Fruit fly (Drosophila melanogaster): ENCODE measurements around the gene NimC4.

The NimC4 gene

dm6 chr2L:14094606-14095005, 47.2 kb downstream of the NimC4 start (continued):
- TF ChIP-seq CoRest (tag; optimal IDR thresholded peaks at IDR 0.05) (peak; percentile 0), CG15479 (GFP tag; optimal IDR thresholded peaks at IDR 0.05) (no peak), Pdp1 (GFP tag; optimal IDR thresholded peaks at IDR 0.05) (peak; percentile 0 to 8), CG30431 (GFP tag; optimal IDR thresholded peaks at IDR 0.05) (peak; percentile 28), CG8359 (GFP tag; optimal IDR thresholded peaks at IDR 0.05; ENCODE audit: borderline replicate concordance) (no peak), CG7372 (GFP tag; IDR thresholded peaks at IDR 0.05) (no peak; the same call in 1 of the 2 replicates), CG16813 (GFP tag; IDR thresholded peaks at IDR 0.05; ENCODE audit: partially characterized antibody) (peak; percentile 62), so (GFP tag; IDR thresholded peaks at IDR 0.05) (no peak), yki (optimal IDR thresholded peaks at IDR 0.05) (peak; percentile 77), fd64A (GFP tag; optimal IDR thresholded peaks at IDR 0.05) (no peak), CG16779 (GFP tag; IDR thresholded peaks at IDR 0.05) (peak; percentile 44; the same call in 1 of the 2 replicates), Hey (tag; optimal IDR thresholded peaks at IDR 0.05) (no peak), fd3F (GFP tag; optimal IDR thresholded peaks at IDR 0.05) (no peak), jumu (GFP tag; optimal IDR thresholded peaks at IDR 0.05) (peak; percentile 18), Chrac-16 (GFP tag; optimal IDR thresholded peaks at IDR 0.05) (peak; percentile 31), Ets97D (GFP tag; optimal IDR thresholded peaks at IDR 0.05) (peak; percentile 58), dpn (GFP tag; optimal IDR thresholded peaks at IDR 0.05) (peak; percentile 54 to 73), CG34224 (GFP tag; IDR thresholded peaks at IDR 0.05; ENCODE audit: partially characterized antibody) (no peak), z (GFP tag; IDR thresholded peaks at IDR 0.05) (no peak), pfk (GFP tag; optimal IDR thresholded peaks at IDR 0.05) (peak; percentile 95), CkIIα-i1 (GFP tag; IDR thresholded peaks at IDR 0.05) (no peak), hbn (GFP tag; IDR thresholded peaks at IDR 0.05; ENCODE audit: partially characterized antibody) (no peak), slou (GFP tag; optimal IDR thresholded peaks at IDR 0.05) (peak; percentile 2), CG13287 (GFP tag; IDR thresholded peaks at IDR 0.05; ENCODE audit: partially characterized antibody) (peak; percentile 65; the same call in 1 of the 2 replicates), cad (GFP tag; optimal IDR thresholded peaks at IDR 0.05) (no peak), CG14710 (tag; optimal IDR thresholded peaks at IDR 0.05) (no peak), NFAT (GFP tag; IDR thresholded peaks at IDR 0.05) (no peak), CG2116 (GFP tag; optimal IDR thresholded peaks at IDR 0.05) (no peak), btn (GFP tag; optimal IDR thresholded peaks at IDR 0.05) (no peak), CG1603 (tag; optimal IDR thresholded peaks at IDR 0.05) (peak; percentile 58), CG13775 (GFP tag; optimal IDR thresholded peaks at IDR 0.05) (no peak), CG4820 (GFP tag; optimal IDR thresholded peaks at IDR 0.05) (peak; percentile 28), NK7.1 (GFP tag; optimal IDR thresholded peaks at IDR 0.05) (no peak), bcd (GFP tag; optimal IDR thresholded peaks at IDR 0.05) (no peak), Camta (GFP tag; optimal IDR thresholded peaks at IDR 0.05) (peak; percentile 20), bbx (GFP tag; IDR thresholded peaks at IDR 0.05; ENCODE audit: partially characterized antibody) (peak; percentile 50; the same call in 1 of the 2 replicates), Ravus (GFP tag; IDR thresholded peaks at IDR 0.05) (no peak), CG4328 (GFP tag; optimal IDR thresholded peaks at IDR 0.05) (no peak), CG3838 (GFP tag; optimal IDR thresholded peaks at IDR 0.05) (no peak), CG30403 (GFP tag; optimal IDR thresholded peaks at IDR 0.05) (peak; percentile 40), bsh (GFP tag; optimal IDR thresholded peaks at IDR 0.05) (no peak), CG11560 (tag; IDR thresholded peaks at IDR 0.05) (peak; percentile 56; the same call in 1 of the 3 replicates), Hmx (GFP tag; optimal IDR thresholded peaks at IDR 0.05) (no peak), Sin3A (optimal IDR thresholded peaks at IDR 0.05) (no peak), CG4404 (GFP tag; IDR thresholded peaks at IDR 0.05) (peak; percentile 15; the same call in 1 of the 2 replicates), p53 (GFP tag; optimal IDR thresholded peaks at IDR 0.05) (peak; percentile 17), CG32532 (GFP tag; IDR thresholded peaks at IDR 0.05) (no peak), Sox102F (GFP tag; optimal IDR thresholded peaks at IDR 0.05) (no peak), luna (GFP tag; optimal IDR thresholded peaks at IDR 0.05) (peak; percentile 21), CG14441 (GFP tag; IDR thresholded peaks at IDR 0.05) (no peak; the same call in 1 of the 2 replicates), ssp (GFP tag; IDR thresholded peaks at IDR 0.05) (no peak; the same call in 1 of the 2 replicates)
